Worm (Caenorhabditis elegans) whole organism, L4 larva: ENCODE data around the gene Y43F8C.11.

Experiments
- D1046.2 ChIP-seq: fragments of 200-800 bp; sonication (Bioruptor generic); IDR thresholded peaks from 2 replicates; pipeline ENCODE4 v1.3.6; 2022; ENCODE audit warnings: missing genetic modification characterization, missing compliant biosample characterization
- F44E2.7 ChIP-seq: fragments of 200-800 bp; sonication (Bioruptor generic); IDR thresholded peaks from 2 replicates; pipeline ENCODE4 v2.1.2; 2022; ENCODE audit warnings: missing genetic modification characterization, missing compliant biosample characterization
- F49E8.2 ChIP-seq: sonication (generic microtip); optimal IDR thresholded peaks from 2 replicates; lab custom pipeline; 2016; ENCODE audit warnings: missing compliant biosample characterization, mild to moderate bottlenecking, missing genetic modification characterization, borderline replicate concordance
- Y48G9A.11 ChIP-seq: fragments of 200-800 bp; sonication (Bioruptor generic); IDR thresholded peaks from 2 replicates; pipeline ENCODE4 v1.3.6; 2022; ENCODE audit warnings: missing genetic modification reagents, missing genetic modification characterization, missing compliant biosample characterization
- Y5F2A.4 ChIP-seq: fragments of 200-800 bp; sonication (Bioruptor generic); optimal IDR thresholded peaks from 2 replicates; lab custom pipeline; 2018; ENCODE audit warnings: mild to moderate bottlenecking, missing genetic modification characterization, missing compliant biosample characterization
- aly-2 ChIP-seq: sonication (generic microtip); optimal IDR thresholded peaks from 2 replicates; lab custom pipeline; 2018; ENCODE audit warnings: missing biosample characterization, missing genetic modification characterization
- ceh-20 ChIP-seq: fragments of 200-800 bp; sonication (Bioruptor generic); IDR thresholded peaks from 2 replicates; pipeline ENCODE4 v1.3.6; 2022; ENCODE audit warnings: missing genetic modification reagents, missing genetic modification characterization, missing compliant biosample characterization
- ces-1 ChIP-seq: fragments of 150-350 bp; sonication (generic microtip); optimal IDR thresholded peaks from 4 replicates; lab custom pipeline; 2014; ENCODE audit warnings: missing biosample characterization, missing genetic modification reagents, missing genetic modification characterization
- dmd-6 ChIP-seq: fragments of 200-800 bp; sonication (Bioruptor generic); IDR thresholded peaks from 2 replicates; pipeline ENCODE4 v1.3.6; 2022; ENCODE audit warnings: missing genetic modification reagents, missing genetic modification characterization, missing compliant biosample characterization
- dmd-8 ChIP-seq: fragments of 200-800 bp; sonication (Bioruptor generic); IDR thresholded peaks from 2 replicates; pipeline ENCODE4 v1.3.6; 2022; ENCODE audit warnings: missing genetic modification characterization, missing compliant biosample characterization
- dpl-1 ChIP-seq: fragments of 150-350 bp; optimal IDR thresholded peaks from 2 replicates; lab custom pipeline; 2014; ENCODE audit warnings: missing biosample characterization, missing genetic modification reagents, missing genetic modification characterization
- duxl-1 ChIP-seq: sonication (generic microtip); optimal IDR thresholded peaks from 2 replicates; lab custom pipeline; 2016; ENCODE audit warnings: mild to moderate bottlenecking, missing genetic modification characterization, moderate library complexity, missing compliant biosample characterization; ENCODE audit not compliant: poor library complexity
- fkh-10 ChIP-seq: fragments of 150-350 bp; optimal IDR thresholded peaks from 2 replicates; lab custom pipeline; 2014; ENCODE audit warnings: missing biosample characterization, missing genetic modification reagents, missing genetic modification characterization
- fos-1 ChIP-seq: fragments of 150-350 bp; optimal IDR thresholded peaks from 2 replicates; lab custom pipeline; 2014; ENCODE audit warnings: missing biosample characterization, missing genetic modification characterization
- gei-8 ChIP-seq: fragments of 200-800 bp; sonication (Bioruptor generic); optimal IDR thresholded peaks from 2 replicates; lab custom pipeline; 2018; ENCODE audit warnings: mild to moderate bottlenecking, missing genetic modification characterization, missing compliant biosample characterization
- hlh-11 ChIP-seq: fragments of 200-800 bp; sonication (Bioruptor generic); optimal IDR thresholded peaks from 2 replicates; lab custom pipeline; 2018; ENCODE audit warnings: mild to moderate bottlenecking, missing genetic modification characterization, missing compliant biosample characterization
- lir-3 ChIP-seq: sonication (generic microtip); optimal IDR thresholded peaks from 2 replicates; lab custom pipeline; 2016; ENCODE audit warnings: mild to moderate bottlenecking, missing genetic modification characterization, missing compliant biosample characterization
- mdt-29 ChIP-seq: fragments of 200-800 bp; sonication (Bioruptor generic); IDR thresholded peaks from 2 replicates; pipeline ENCODE4 v1.3.6; 2022; ENCODE audit warnings: missing genetic modification reagents, missing genetic modification characterization, missing compliant biosample characterization
- mep-1 ChIP-seq: fragments of 150-350 bp; sonication (generic microtip); optimal IDR thresholded peaks from 3 replicates; lab custom pipeline; 2014; ENCODE audit warnings: missing biosample characterization, missing genetic modification characterization
- mes-2 ChIP-seq: sonication (generic microtip); optimal IDR thresholded peaks from 2 replicates; lab custom pipeline; 2016; ENCODE audit warnings: missing genotype, mild to moderate bottlenecking, missing genetic modification characterization, missing compliant biosample characterization; ENCODE audit not compliant: poor library complexity, severe bottlenecking
- mxl-2 ChIP-seq: fragments of 200-800 bp; sonication (Bioruptor generic); conservative IDR thresholded peaks from 2 replicates; pipeline ENCODE4 v1.3.6; 2022; ENCODE audit warnings: missing genetic modification reagents, missing genetic modification characterization, missing compliant biosample characterization
- saeg-2 ChIP-seq: fragments of 200-800 bp; sonication (Bioruptor generic); IDR thresholded peaks from 2 replicates; pipeline ENCODE4 v1.3.6; 2022; ENCODE audit warnings: missing genetic modification reagents, missing genetic modification characterization, missing compliant biosample characterization
- spr-3 ChIP-seq: fragments of 200-800 bp; sonication (Bioruptor generic); optimal IDR thresholded peaks from 2 replicates; lab custom pipeline; 2018; ENCODE audit warnings: mild to moderate bottlenecking, missing genetic modification characterization, missing compliant biosample characterization
- unc-39 ChIP-seq: sonication (generic microtip); optimal IDR thresholded peaks from 2 replicates; lab custom pipeline; 2017; ENCODE audit warnings: missing biosample characterization, missing genetic modification characterization
- unc-62 ChIP-seq, 3 experiments: fragments of 150-350 bp in 1 of 3; sonication (generic microtip); optimal IDR thresholded peaks in 2 of 3; peaks in 1 of 3; 1 replicate in 1 of 3; 2 replicates in 2 of 3; lab custom pipeline; 2014 to 2017; ENCODE audit warnings: missing biosample characterization in 3 of 3, missing genetic modification characterization in 3 of 3, missing genetic modification reagents in 3 of 3, missing genotype in 1 of 3
- zfp-3 ChIP-seq: fragments of 200-800 bp; sonication (Bioruptor generic); conservative IDR thresholded peaks from 2 replicates; pipeline ENCODE4 v1.3.6; 2022; ENCODE audit warnings: missing genetic modification reagents, missing genetic modification characterization, missing compliant biosample characterization
- zip-2 ChIP-seq: fragments of 150-350 bp; optimal IDR thresholded peaks from 2 replicates; lab custom pipeline; 2014; ENCODE audit warnings: missing biosample characterization, missing genetic modification characterization

Y43F8C.11 gene

ce11 chrV:19715847-19716246 is 45.8 kb downstream of the Y43F8C.11 start, which contains the start of gene Y43F8C.17:
Gene Y43F8C.17, plus strand, starts transcription at chrV:19716147.
- TF ChIP-seq ces-1 (GFP tag; lab: Kevin White, UChicago) = no peak
- no peak for TF ChIP-seq F44E2.7
- no peak for TF ChIP-seq D1046.2 (GFP tag; lab: Robert Waterston, UW)
- no peak for TF ChIP-seq fos-1 (tag; lab: Kevin White, UChicago)
- TF ChIP-seq spr-3 (GFP tag; lab: Kevin White, UChicago) = no peak
- TF ChIP-seq dmd-8 (GFP tag; lab: Robert Waterston, UW) = no peak
- TF ChIP-seq unc-62 (GFP tag; optimal IDR thresholded peaks at IDR 0.05 in 1 of 2; lab: Kevin White, UChicago) = peak in 1 of 2 experiments; percentile 12
- TF ChIP-seq unc-62 (tag; optimal IDR thresholded peaks at IDR 0.05; lab: Kevin White, UChicago) = no peak

- TF ChIP-seq dmd-6 (peak; percentile 18; the same call in 1 of the 2 replicates), saeg-2 (no peak)
These were observed 47.9 kb downstream of the Y43F8C.11 start for ce11 chrV:19717933-19718332.

ce11 chrV:19718660-19719059 is 48.6 kb downstream of the Y43F8C.11 start:
- no peak for TF ChIP-seq mdt-29 (GFP tag; lab: Robert Waterston, UW)
- TF ChIP-seq mep-1 (tag; lab: Kevin White, UChicago) = no peak
- TF ChIP-seq fkh-10 (GFP tag; lab: Kevin White, UChicago) = no peak
- no peak for TF ChIP-seq zip-2 (tag; lab: Kevin White, UChicago)
- TF ChIP-seq hlh-11 (tag; lab: Kevin White, UChicago) = no peak
- TF ChIP-seq, all 104 proteins: peak for 0

- no peak for TF ChIP-seq duxl-1
- no peak for TF ChIP-seq ceh-20 (GFP tag; lab: Robert Waterston, UW)
- no peak for TF ChIP-seq Y48G9A.11 (GFP tag; lab: Robert Waterston, UW)
- TF ChIP-seq lir-3 (tag; lab: Kevin White, UChicago) = no peak
- TF ChIP-seq hlh-11 (tag; lab: Kevin White, UChicago) = no peak
- TF ChIP-seq Y5F2A.4 = no peak
- TF ChIP-seq aly-2 (tag; lab: Kevin White, UChicago) = no peak
- TF ChIP-seq mes-2 = no peak
- TF ChIP-seq dpl-1 (GFP tag; lab: Kevin White, UChicago) = no peak
- no peak for TF ChIP-seq dmd-6
- no peak for TF ChIP-seq F49E8.2 (tag; lab: Kevin White, UChicago)
- TF ChIP-seq gei-8 (GFP tag; lab: Kevin White, UChicago) = no peak
- TF ChIP-seq zfp-3 (GFP tag; lab: Robert Waterston, UW) = no peak
- no peak for TF ChIP-seq mxl-2
- TF ChIP-seq unc-39 = no peak
- TF ChIP-seq, all 104 proteins: peak for 0
These were observed 49.2 kb downstream of the Y43F8C.11 start, which contains the start of gene Y116F11A.6 for ce11 chrV:19719253-19719652. Gene Y116F11A.6, plus strand, starts transcription at chrV:19719553.
